Fruit fly (Drosophila melanogaster) whole organism, embryonic: Measurements from ENCODE around the gene BCAS2.
A peak's percentile ranks its signal among the peaks of the same experiment; 100 is the strongest.

Experiments used
- Abd-B ChIP-seq: fragments of 200-800 bp; sonication (Bioruptor generic); optimal IDR thresholded peaks from 2 replicates; lab custom pipeline; 2018; ENCODE audit warnings: missing biosample characterization, mild to moderate bottlenecking, missing genetic modification characterization, moderate library complexity
- Adf1 ChIP-seq: fragments of 200-800 bp; sonication (Bioruptor generic); IDR thresholded peaks from 2 replicates; pipeline ENCODE4 v1.3.6; 2022; ENCODE audit warnings: missing biosample characterization, missing genetic modification characterization
- Atf3 ChIP-seq: fragments of 200-800 bp; sonication (Bioruptor generic); optimal IDR thresholded peaks from 3 replicates; lab custom pipeline; 2016; ENCODE audit warnings: missing biosample characterization, missing genetic modification characterization
- B-H2 ChIP-seq: fragments of 200-800 bp; sonication (Bioruptor generic); optimal IDR thresholded peaks from 2 replicates; lab custom pipeline; 2018; ENCODE audit warnings: missing biosample characterization, mild to moderate bottlenecking, missing genetic modification characterization
- CG10654 ChIP-seq: fragments of 200-800 bp; sonication (Bioruptor generic); optimal IDR thresholded peaks from 2 replicates; lab custom pipeline; 2016; ENCODE audit warnings: missing biosample characterization, missing genetic modification characterization
- CG10979 ChIP-seq: fragments of 200-800 bp; sonication (Bioruptor generic); optimal IDR thresholded peaks from 2 replicates; lab custom pipeline; 2018; ENCODE audit warnings: missing biosample characterization, mild to moderate bottlenecking, missing genetic modification characterization, moderate library complexity
- CG12299 ChIP-seq: fragments of 200-800 bp; sonication (Bioruptor generic); optimal IDR thresholded peaks from 2 replicates; lab custom pipeline; 2018; ENCODE audit warnings: missing biosample characterization, mild to moderate bottlenecking, missing genetic modification characterization
- CG1233 ChIP-seq: fragments of 200-800 bp; sonication (Bioruptor generic); optimal IDR thresholded peaks from 4 replicates; lab custom pipeline; 2018; ENCODE audit warnings: missing biosample characterization, mild to moderate bottlenecking, missing genetic modification characterization
- CG12744 ChIP-seq: fragments of 200-800 bp; sonication (Bioruptor generic); optimal IDR thresholded peaks from 2 replicates; lab custom pipeline; 2016; ENCODE audit warnings: missing biosample characterization, missing genetic modification characterization
- CG13296 ChIP-seq: fragments of 200-800 bp; sonication (Bioruptor generic); optimal IDR thresholded peaks from 3 replicates; lab custom pipeline; 2018; ENCODE audit warnings: missing biosample characterization, mild to moderate bottlenecking, missing genetic modification characterization
- CG13424 ChIP-seq: fragments of 200-800 bp; sonication (Bioruptor generic); optimal IDR thresholded peaks from 2 replicates; lab custom pipeline; 2019; ENCODE audit warnings: missing biosample characterization, mild to moderate bottlenecking, missing genetic modification characterization, moderate library complexity
- CG14710 ChIP-seq: fragments of 200-800 bp; sonication (Bioruptor generic); optimal IDR thresholded peaks from 3 replicates; lab custom pipeline; 2019; ENCODE audit warnings: missing biosample characterization, mild to moderate bottlenecking, missing genetic modification characterization, moderate library complexity
- CG15073 ChIP-seq: fragments of 200-800 bp; sonication (Bioruptor generic); optimal IDR thresholded peaks from 2 replicates; lab custom pipeline; 2016; ENCODE audit warnings: missing biosample characterization, missing genetic modification characterization
- CG17829 ChIP-seq: fragments of 200-800 bp; optimal IDR thresholded peaks from 2 replicates; lab custom pipeline; 2019; ENCODE audit warnings: missing biosample characterization, mild to moderate bottlenecking, missing genetic modification characterization, moderate library complexity
- CG2199 ChIP-seq: fragments of 200-800 bp; sonication (Bioruptor generic); IDR thresholded peaks from 3 replicates; pipeline ENCODE4 v1.3.6; 2022; ENCODE audit warnings: missing biosample characterization, missing genetic modification characterization
- CG31365 ChIP-seq: fragments of 200-800 bp; sonication (Bioruptor generic); optimal IDR thresholded peaks from 2 replicates; lab custom pipeline; 2018; ENCODE audit warnings: missing biosample characterization, mild to moderate bottlenecking, missing genetic modification characterization
- CG3163 ChIP-seq: fragments of 200-800 bp; sonication (Bioruptor generic); optimal IDR thresholded peaks from 3 replicates; lab custom pipeline; 2016; ENCODE audit warnings: missing biosample characterization, missing genetic modification characterization
- CG3281 ChIP-seq: fragments of 200-800 bp; sonication (Bioruptor generic); optimal IDR thresholded peaks from 3 replicates; lab custom pipeline; 2017; ENCODE audit warnings: missing biosample characterization, mild to moderate bottlenecking, missing genetic modification characterization
- CG34422 ChIP-seq: fragments of 200-800 bp; sonication (Bioruptor generic); IDR thresholded peaks from 3 replicates; pipeline ENCODE4 v1.3.6; 2022; ENCODE audit warnings: missing biosample characterization, missing genetic modification characterization
- CG3726 ChIP-seq: fragments of 200-800 bp; sonication (Bioruptor generic); IDR thresholded peaks from 3 replicates; pipeline ENCODE4, ENCODE4 v1.3.6; 2022; ENCODE audit warnings: missing biosample characterization, missing genetic modification characterization
- CG3847 ChIP-seq: fragments of 200-800 bp; sonication (Bioruptor generic); IDR thresholded peaks from 2 replicates; pipeline ENCODE4 v1.3.6; 2022; ENCODE audit warnings: missing biosample characterization, missing genetic modification characterization
- CG3995 ChIP-seq: fragments of 200-800 bp; sonication (Bioruptor generic); optimal IDR thresholded peaks from 3 replicates; lab custom pipeline; 2016; ENCODE audit warnings: missing biosample characterization, missing genetic modification characterization
- CG42726 ChIP-seq: fragments of 200-800 bp; sonication (Bioruptor generic); IDR thresholded peaks from 2 replicates; pipeline ENCODE4 v1.3.6; 2022; ENCODE audit warnings: missing biosample characterization, missing genetic modification characterization; ENCODE audit not compliant: partially characterized antibody
- CG4360 ChIP-seq: fragments of 200-800 bp; sonication (Bioruptor generic); IDR thresholded peaks from 2 replicates; pipeline ENCODE4 v1.3.6; 2022; ENCODE audit warnings: missing biosample characterization, missing genetic modification characterization
- CG4404 ChIP-seq: fragments of 200-800 bp; sonication (Bioruptor generic); IDR thresholded peaks from 2 replicates; pipeline ENCODE4 v1.3.6; 2022; ENCODE audit warnings: missing biosample characterization, missing genetic modification characterization
- CG7928 ChIP-seq: fragments of 200-800 bp; sonication (Bioruptor generic); optimal IDR thresholded peaks from 2 replicates; lab custom pipeline; 2017; ENCODE audit warnings: missing biosample characterization, mild to moderate bottlenecking, missing genetic modification characterization
- CG8281 ChIP-seq: fragments of 200-800 bp; sonication (Bioruptor generic); optimal IDR thresholded peaks from 2 replicates; lab custom pipeline; 2018; ENCODE audit warnings: missing biosample characterization, mild to moderate bottlenecking, missing genetic modification characterization, moderate library complexity
- CG9932 ChIP-seq: fragments of 200-800 bp; sonication (Bioruptor generic); IDR thresholded peaks from 2 replicates; pipeline ENCODE4 v1.3.6; 2022; ENCODE audit warnings: missing biosample characterization, missing genetic modification characterization
- Deaf1 ChIP-seq: fragments of 200-800 bp; optimal IDR thresholded peaks from 3 replicates; lab custom pipeline; 2019; ENCODE audit warnings: missing biosample characterization, mild to moderate bottlenecking, missing genetic modification characterization, moderate library complexity
- E2f1 ChIP-seq: fragments of 200-800 bp; sonication (Bioruptor generic); IDR thresholded peaks from 2 replicates; pipeline ENCODE4 v1.3.6; 2022; ENCODE audit warnings: missing biosample characterization, missing genetic modification characterization
- Ets97D ChIP-seq: fragments of 200-800 bp; sonication (Bioruptor generic); optimal IDR thresholded peaks from 3 replicates; lab custom pipeline; 2016; ENCODE audit warnings: missing biosample characterization, missing genetic modification characterization
- Gsc ChIP-seq: fragments of 200-800 bp; sonication (Bioruptor generic); IDR thresholded peaks from 2 replicates; pipeline ENCODE4 v1.3.6; 2022; ENCODE audit warnings: missing biosample characterization, missing genetic modification characterization
- HLHmδ ChIP-seq: fragments of 200-800 bp; sonication (Bioruptor generic); optimal IDR thresholded peaks from 2 replicates; lab custom pipeline; 2018; ENCODE audit warnings: missing biosample characterization, mild to moderate bottlenecking, missing genetic modification characterization, moderate library complexity
- Poxn ChIP-seq: fragments of 200-800 bp; sonication (Bioruptor generic); IDR thresholded peaks from 2 replicates; pipeline ENCODE4 v1.3.6; 2022; ENCODE audit warnings: missing biosample characterization, missing genetic modification characterization
- Tbp ChIP-seq: fragments of >200 bp; optimal IDR thresholded peaks from 2 replicates; lab custom pipeline; 2018; ENCODE audit warnings: missing biosample characterization, missing genetic modification characterization
- Xrp1 ChIP-seq: fragments of 200-800 bp; sonication (Bioruptor generic); IDR thresholded peaks from 2 replicates; pipeline ENCODE4 v1.3.6; 2022; ENCODE audit warnings: missing biosample characterization, missing genetic modification characterization
- caup ChIP-seq: fragments of 200-800 bp; sonication (Bioruptor generic); optimal IDR thresholded peaks from 3 replicates; lab custom pipeline; 2017; ENCODE audit warnings: missing biosample characterization, mild to moderate bottlenecking, missing genetic modification characterization, moderate library complexity; ENCODE audit not compliant: severe bottlenecking
- ci ChIP-seq: fragments of 200-800 bp; sonication (Bioruptor generic); IDR thresholded peaks from 3 replicates; pipeline ENCODE4 v1.3.6; 2022; ENCODE audit warnings: missing biosample characterization, missing genetic modification characterization
- dysf ChIP-seq: fragments of 200-800 bp; sonication (Bioruptor generic); IDR thresholded peaks from 3 replicates; pipeline ENCODE4 v1.3.6; 2022; ENCODE audit warnings: missing biosample characterization, missing genetic modification characterization
- gcm ChIP-seq: fragments of 200-800 bp; sonication (Bioruptor generic); optimal IDR thresholded peaks from 2 replicates; lab custom pipeline; 2019; ENCODE audit warnings: missing biosample characterization, mild to moderate bottlenecking, missing genetic modification characterization, moderate library complexity
- gcm2 ChIP-seq: fragments of 200-800 bp; sonication (Bioruptor generic); optimal IDR thresholded peaks from 2 replicates; lab custom pipeline; 2016; ENCODE audit warnings: missing biosample characterization, missing genetic modification characterization
- hth ChIP-seq: fragments of >200 bp; optimal IDR thresholded peaks from 2 replicates; lab custom pipeline; 2017; ENCODE audit warnings: inconsistent platforms
- kah ChIP-seq: fragments of 200-800 bp; sonication (Bioruptor generic); optimal IDR thresholded peaks from 2 replicates; lab custom pipeline; 2018; ENCODE audit warnings: missing biosample characterization, mild to moderate bottlenecking, missing genetic modification characterization
- lola ChIP-seq, 3 experiments: fragments of >200 bp in 2 of 3; fragments of 200-800 bp in 1 of 3; sonication (Bioruptor generic) in 1 of 3; optimal IDR thresholded peaks; 2 replicates each; lab custom pipeline; 2017 to 2019; ENCODE audit warnings: missing biosample characterization in 3 of 3, missing genetic modification characterization in 3 of 3, mild to moderate bottlenecking in 1 of 3, moderate library complexity in 1 of 3
- oc ChIP-seq: fragments of 200-800 bp; sonication (Bioruptor generic); optimal IDR thresholded peaks from 2 replicates; lab custom pipeline; 2018; ENCODE audit warnings: missing biosample characterization, mild to moderate bottlenecking, missing genetic modification characterization, moderate library complexity
- otp ChIP-seq: fragments of 200-800 bp; sonication (Bioruptor generic); IDR thresholded peaks from 3 replicates; pipeline ENCODE4, ENCODE4 v1.3.6; 2022; ENCODE audit warnings: missing biosample characterization, missing genetic modification characterization
- psq ChIP-seq: fragments of 200-800 bp; sonication (Bioruptor generic); optimal IDR thresholded peaks from 2 replicates; lab custom pipeline; 2017; ENCODE audit warnings: missing biosample characterization, missing genetic modification characterization
- ttk ChIP-seq: fragments of 200-800 bp; sonication (Bioruptor generic); IDR thresholded peaks from 2 replicates; pipeline ENCODE4 v2.1.2; 2022; ENCODE audit warnings: missing biosample characterization, missing genetic modification characterization
- unc-4 ChIP-seq: fragments of 200-800 bp; sonication (Bioruptor generic); IDR thresholded peaks from 2 replicates; pipeline ENCODE4 v1.3.6; 2022; ENCODE audit warnings: missing biosample characterization, missing genetic modification characterization; ENCODE audit not compliant: partially characterized antibody
- vnd ChIP-seq: fragments of 200-800 bp; sonication (Bioruptor generic); IDR thresholded peaks from 3 replicates; pipeline ENCODE4 v1.3.6; 2022; ENCODE audit warnings: missing biosample characterization, missing genetic modification characterization; ENCODE audit not compliant: partially characterized antibody
- zen ChIP-seq: fragments of 200-800 bp; sonication (Bioruptor generic); optimal IDR thresholded peaks from 3 replicates; lab custom pipeline; 2018; ENCODE audit warnings: missing biosample characterization, mild to moderate bottlenecking, missing genetic modification characterization, moderate library complexity

BCAS2 gene

dm6 chr3R:27905695-27906094 is 16.5 kb downstream of the BCAS2 start, which contains the start of gene CG34353 (continued):
- TF ChIP-seq Abd-B (GFP tag; lab: Kevin White, UChicago) = no peak
- TF ChIP-seq Xrp1 (GFP tag; lab: Robert Waterston, UW) = no peak
- peak; percentile 59 for TF ChIP-seq oc (tag; lab: Kevin White, UChicago)
- no peak for TF ChIP-seq ttk (GFP tag; lab: Robert Waterston, UW)
- no peak for TF ChIP-seq CG8281
- TF ChIP-seq gcm (GFP tag; lab: Kevin White, UChicago) = no peak
- no peak for TF ChIP-seq vnd (GFP tag; lab: Robert Waterston, UW)
- TF ChIP-seq CG2199 (GFP tag; lab: Robert Waterston, UW) = 0 out of 3 replicates have a peak, but pooled peaks have one; percentile 21
- TF ChIP-seq Poxn = no peak
- no peak for TF ChIP-seq CG31365
- TF ChIP-seq caup (GFP tag; lab: Kevin White, UChicago) = no peak
- peak; percentile 5 for TF ChIP-seq Ets97D (GFP tag; lab: Kevin White, UChicago)
- 0 out of 3 replicates have a peak, but pooled peaks have one; percentile 19 for TF ChIP-seq dysf (GFP tag; lab: Robert Waterston, UW)
- no peak for TF ChIP-seq CG42726
- TF ChIP-seq psq (GFP tag; lab: Kevin White, UChicago) = peak; percentile 1
- no peak for TF ChIP-seq CG3281
- peak; percentile 99 for TF ChIP-seq CG3163 (GFP tag; lab: Kevin White, UChicago)
- TF ChIP-seq lola (GFP tag; optimal IDR thresholded peaks at IDR 0.05; lab: Kevin White, UChicago) = no peak
- TF ChIP-seq E2f1 = no peak
- no peak; the same call in 2 of the 3 replicates for TF ChIP-seq CG34422 (GFP tag; lab: Robert Waterston, UW)
- TF ChIP-seq Tbp (GFP tag; lab: Kevin White, UChicago) = no peak
- TF ChIP-seq CG10979 (tag; lab: Kevin White, UChicago) = no peak
- TF ChIP-seq B-H2 (GFP tag; lab: Kevin White, UChicago) = peak; percentile 59
- TF ChIP-seq CG4404 = no peak
- no peak for TF ChIP-seq unc-4
- no peak for TF ChIP-seq Gsc (GFP tag; lab: Robert Waterston, UW)
- TF ChIP-seq CG12744 (GFP tag; lab: Kevin White, UChicago) = peak; percentile 70
- TF ChIP-seq Adf1 (GFP tag; lab: Robert Waterston, UW) = peak; percentile 35; the same call in 1 of the 2 replicates
- no peak for TF ChIP-seq CG7928
- no peak for TF ChIP-seq hth (lab: Kevin White, UChicago)
- TF ChIP-seq CG4360 = peak; percentile 58
- peak; percentile 99 for TF ChIP-seq Deaf1 (tag; lab: Kevin White, UChicago)
- no peak for TF ChIP-seq CG17829 (tag; lab: Kevin White, UChicago)
- peak; percentile 17; the same call in 1 of the 3 replicates for TF ChIP-seq otp
- no peak for TF ChIP-seq CG12299 (tag; lab: Kevin White, UChicago)
- TF ChIP-seq CG1233 (GFP tag; lab: Kevin White, UChicago) = no peak
- TF ChIP-seq CG13424 (tag; lab: Kevin White, UChicago) = no peak
- TF ChIP-seq CG3726 (GFP tag; lab: Robert Waterston, UW) = no peak
- no peak for TF ChIP-seq gcm2
- no peak for TF ChIP-seq CG14710 (tag; lab: Kevin White, UChicago)
- TF ChIP-seq kah (GFP tag; lab: Kevin White, UChicago) = no peak
- TF ChIP-seq CG10654 (GFP tag; lab: Kevin White, UChicago) = no peak
- 0 out of 2 replicates have a peak, but pooled peaks have one; percentile 19 for TF ChIP-seq CG3847
- TF ChIP-seq Atf3 (GFP tag; lab: Kevin White, UChicago) = no peak
- TF ChIP-seq HLHmδ (GFP tag; lab: Kevin White, UChicago) = no peak
- peak; percentile 69; the same call in 2 of the 3 replicates for TF ChIP-seq ci (GFP tag; lab: Robert Waterston, UW)
- TF ChIP-seq CG15073 (GFP tag; lab: Kevin White, UChicago) = no peak
- no peak for TF ChIP-seq CG9932 (GFP tag; lab: Robert Waterston, UW)
- peak; percentile 13 for TF ChIP-seq zen (tag; lab: Kevin White, UChicago)
- TF ChIP-seq CG3995 (GFP tag; lab: Kevin White, UChicago) = no peak
- no peak for TF ChIP-seq CG13296 (GFP tag; lab: Kevin White, UChicago)
